Worm (Caenorhabditis elegans) whole organism, L4/young adult: ENCODE results near the gene B0393.5.
"Not testable (repeated sequence)": the region's sequence is repeated elsewhere in the genome, so short reads cannot be mapped to it uniquely, and the experiment has no call there.

Experiments used
- W03F9.2 ChIP-seq: fragments of 150-350 bp; optimal IDR thresholded peaks from 2 replicates; lab custom pipeline; 2014; ENCODE audit warnings: missing biosample characterization, missing genetic modification characterization
- dao-5 ChIP-seq: sonication (generic microtip); optimal IDR thresholded peaks from 2 replicates; lab custom pipeline; 2016; ENCODE audit warnings: missing genotype, missing genetic modification characterization, moderate library complexity, missing compliant biosample characterization
- him-1 ChIP-seq: sonication (generic microtip); optimal IDR thresholded peaks from 2 replicates; lab custom pipeline; 2016; ENCODE audit warnings: missing genotype, missing genetic modification reagents, missing genetic modification characterization, missing compliant biosample characterization

Gene B0393.5

DNA sequence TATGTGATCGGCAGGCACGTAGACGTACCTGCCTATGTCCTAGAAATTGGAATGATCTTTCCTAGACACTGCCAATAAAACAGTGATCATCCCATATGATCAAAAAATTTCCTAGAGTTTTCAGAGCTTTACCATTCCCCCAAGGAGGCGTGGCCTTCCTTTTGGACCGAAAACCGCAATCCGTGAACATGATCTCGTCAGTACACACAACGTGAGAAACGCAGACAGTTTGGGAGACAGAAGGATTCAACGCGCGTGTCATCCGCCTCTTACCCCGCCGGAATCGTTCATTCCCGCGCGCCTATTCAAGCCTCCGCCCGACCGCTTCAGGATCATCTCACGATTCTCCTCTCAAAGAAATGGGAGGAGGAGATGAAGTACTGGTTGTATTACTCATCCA is at the start of gene B0393.5:
Gene B0393.5 (plus strand): TSS at position 301 of the 400 bp plus-strand sequence.
- TF ChIP-seq dao-5 (tag; lab: Kevin White, UChicago) (no peak), W03F9.2 (no peak), him-1 (no peak)

- TF ChIP-seq him-1 (no peak), W03F9.2 (no peak), dao-5 (tag; lab: Kevin White, UChicago) (no peak)
Observed at ce11 chrIII:4720620-4721227, 44.9 kb upstream of the B0393.5 start, which contains the start of gene emb-5. TSS of gene emb-5 (minus strand) at chrIII:4720670.

ce11 chrIII:4721750-4722149 is 43.8 kb upstream of the B0393.5 start, which contains the start of gene acy-1:
TSS of gene acy-1 (plus strand) at chrIII:4722095.
- TF ChIP-seq W03F9.2 (no peak), him-1 (peak; percentile 70)

- no peak for TF ChIP-seq dao-5 (tag; lab: Kevin White, UChicago)
- TF ChIP-seq W03F9.2 = no peak
- peak; percentile 13 for TF ChIP-seq him-1
Observed at ce11 chrIII:4723922-4724321, 41.7 kb upstream of the B0393.5 start.

ce11 chrIII:4731295-4731988 is 34.1 kb upstream of the B0393.5 start, which contains the start of gene F17C8.3:
TSS of gene F17C8.3 (plus strand) at chrIII:4731938.
- TF ChIP-seq dao-5 (tag; lab: Kevin White, UChicago) (no peak), him-1 (no peak), W03F9.2 (no peak)

DNA sequence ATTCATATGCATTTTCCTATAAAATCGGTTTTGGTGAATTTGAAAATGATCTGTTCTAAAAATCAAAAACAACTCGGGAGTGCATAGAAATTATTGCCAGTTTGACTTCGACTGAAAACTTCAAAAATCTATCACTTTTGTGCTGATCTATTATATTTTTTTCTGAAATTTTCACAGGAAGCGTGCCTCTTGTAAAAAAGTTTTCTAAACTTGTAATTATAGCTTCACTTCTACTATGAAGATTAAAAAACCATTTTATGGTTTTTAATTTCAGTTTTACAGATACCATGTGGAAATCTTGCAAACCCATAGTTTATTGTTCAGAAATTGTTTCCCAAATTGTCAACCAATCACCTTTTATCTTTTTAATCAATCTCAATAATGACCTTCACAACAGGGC is 31.5 kb upstream of the B0393.5 start, which contains the start of gene F17C8.9:
Gene F17C8.9 (plus strand): TSS at position 301 of the 400 bp plus-strand sequence.
- no peak for TF ChIP-seq dao-5 (tag; lab: Kevin White, UChicago)
- TF ChIP-seq him-1 = no peak
- no peak for TF ChIP-seq W03F9.2

DNA sequence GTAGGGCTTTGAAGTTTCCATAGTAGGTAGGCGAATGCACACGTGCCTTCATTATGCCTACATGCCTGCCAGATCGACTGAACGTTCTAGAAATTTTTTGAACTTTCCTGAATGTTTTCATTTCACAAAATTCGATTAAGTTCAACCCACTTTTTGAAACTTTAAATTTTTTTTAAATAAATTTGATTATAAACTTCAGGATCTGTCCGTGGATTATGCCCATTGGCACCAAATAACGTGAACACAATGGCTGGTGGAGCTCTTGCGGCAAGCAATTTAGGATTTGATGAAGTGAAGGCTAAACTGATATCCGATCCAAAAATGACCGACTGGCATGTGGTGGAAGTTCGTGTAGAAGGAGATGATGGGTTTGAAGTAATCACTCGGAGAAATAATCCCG is 30.1 kb upstream of the B0393.5 start, which contains the start of gene F17C8.7:
Gene F17C8.7 (plus strand): TSS at position 301 of the 400 bp plus-strand sequence.
- no peak for TF ChIP-seq W03F9.2
- no peak for TF ChIP-seq him-1
- no peak for TF ChIP-seq dao-5 (tag; lab: Kevin White, UChicago)

ce11 chrIII:4739975-4740374 is 25.6 kb upstream of the B0393.5 start, which contains the start of gene ras-2:
TSS of gene ras-2 (minus strand) at chrIII:4740075.
- no peak for TF ChIP-seq W03F9.2
- TF ChIP-seq him-1 = no peak
- TF ChIP-seq dao-5 (tag; lab: Kevin White, UChicago) = no peak

ce11 chrIII:4740820-4741219 is 24.8 kb upstream of the B0393.5 start:
- TF ChIP-seq him-1 (no peak), W03F9.2 (peak; percentile 8), dao-5 (tag; lab: Kevin White, UChicago) (no peak)

ce11 chrIII:4742620-4743019 is 23.0 kb upstream of the B0393.5 start, which contains the start of gene twk-6:
TSS of gene twk-6 (plus strand) at chrIII:4742920.
- TF ChIP-seq dao-5 (tag; lab: Kevin White, UChicago); W03F9.2; him-1: not testable (repeated sequence)

- no peak for TF ChIP-seq dao-5 (tag; lab: Kevin White, UChicago)
- TF ChIP-seq W03F9.2 = no peak
- TF ChIP-seq him-1 = no peak
Observed at ce11 chrIII:4745934-4746333, 19.6 kb upstream of the B0393.5 start, which contains the start of gene F17C8.6. TSS of gene F17C8.6 (minus strand) at chrIII:4746034.

- TF ChIP-seq W03F9.2 = no peak
- TF ChIP-seq him-1 = no peak
- no peak for TF ChIP-seq dao-5 (tag; lab: Kevin White, UChicago)
Observed at ce11 chrIII:4748109-4748508, 17.5 kb upstream of the B0393.5 start, which contains the start of gene col-89. TSS of gene col-89 (plus strand) at chrIII:4748127.

DNA sequence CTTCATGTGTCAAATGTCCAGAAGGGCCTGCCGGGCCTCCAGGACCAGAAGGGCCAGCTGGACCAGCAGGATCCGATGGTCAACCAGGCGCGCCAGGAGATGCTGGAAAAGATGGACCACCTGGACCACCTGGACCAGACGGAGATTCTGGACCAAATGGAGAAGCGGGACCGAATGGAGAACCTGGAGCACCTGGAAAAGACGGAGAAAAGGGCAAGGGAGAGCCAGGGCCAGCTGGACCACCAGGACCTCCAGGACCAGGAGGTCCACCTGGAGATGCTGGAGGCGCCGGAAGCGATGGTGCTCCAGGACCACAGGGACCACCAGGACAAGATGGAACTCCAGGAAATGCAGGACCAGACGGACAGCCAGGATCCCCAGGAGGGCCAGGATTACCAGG is 16.9 kb upstream of the B0393.5 start:
- no peak for TF ChIP-seq dao-5 (tag; lab: Kevin White, UChicago)
- TF ChIP-seq W03F9.2 = no peak
- TF ChIP-seq him-1 = no peak

DNA sequence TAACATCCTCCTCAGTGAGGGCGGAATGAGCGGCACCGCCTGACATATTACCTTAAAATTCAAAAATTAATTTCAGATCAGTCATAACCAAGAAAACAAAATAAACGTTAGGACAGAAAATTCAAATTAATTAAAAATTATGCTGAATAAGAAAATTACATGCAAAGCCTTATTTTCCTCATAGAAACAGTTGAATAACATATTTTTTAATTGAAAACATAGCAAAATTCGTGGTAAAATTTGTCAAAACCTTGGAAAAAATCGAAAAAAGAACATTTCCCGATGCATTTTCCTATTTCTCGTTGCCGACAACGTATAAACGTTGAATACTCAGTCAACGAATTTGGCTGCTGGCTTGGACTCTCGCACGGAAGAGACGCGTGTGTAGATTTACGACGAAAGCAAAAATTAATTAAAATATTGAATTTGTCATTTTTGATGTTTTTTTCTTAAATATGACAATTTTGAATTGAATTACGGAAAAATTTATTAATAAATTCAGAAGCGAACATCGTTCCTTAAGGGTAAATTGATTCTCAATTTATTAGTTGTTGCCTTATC is 11.5 kb upstream of the B0393.5 start, which contains the start of the genes rps-0 and rbg-3:
Gene rps-0 (minus strand): TSS at position 51 of the 561 bp plus-strand sequence.
Gene rbg-3 (plus strand): TSS at position 424 of the 561 bp plus-strand sequence.
- TF ChIP-seq him-1 = no peak
- no peak for TF ChIP-seq dao-5 (tag; lab: Kevin White, UChicago)
- peak; percentile 91 for TF ChIP-seq W03F9.2
